Comparison of ENCODE assay signal across 4 fruit fly cellular contexts in the genomic region with DNA sequence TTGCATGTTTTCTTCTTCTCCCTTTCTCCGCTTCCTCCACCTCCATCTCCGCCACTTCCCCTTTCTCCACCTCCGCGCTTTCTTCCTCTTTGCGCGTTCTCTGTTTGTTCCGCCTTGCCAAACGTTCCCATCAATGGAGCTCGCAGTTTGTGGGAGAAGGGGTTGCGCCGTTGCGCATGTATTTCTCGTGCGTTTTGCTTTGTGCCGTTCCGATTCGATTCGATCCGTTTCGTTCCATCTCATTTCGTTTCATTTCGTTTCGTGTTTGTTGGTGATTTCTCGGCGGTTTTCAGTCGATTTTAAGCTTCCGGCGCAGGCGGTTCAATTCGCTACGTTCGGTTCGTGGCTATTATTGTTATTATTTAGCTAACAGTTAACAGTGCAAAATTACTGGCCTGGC.
TF ChIP-seq lines count a peak whose summit lies in the region.

No protein-coding gene starts in this region.

TF ChIP-seq in whole organism, adult, 20 proteins besides CTCF, POLR2A, EP300 and RAD21 (continued from another document):
- TF ChIP-seq CG33017 (tag; optimal IDR thresholded peaks at IDR 0.05; lab: Kevin White, UChicago): no peak
- no peak for TF ChIP-seq toe (GFP tag; optimal IDR thresholded peaks at IDR 0.05; lab: Kevin White, UChicago)

TF ChIP-seq in whole organism, embryonic, 481 proteins besides CTCF, POLR2A, EP300 and RAD21 (continued from another document and continues in another):
- TF ChIP-seq CG4854 (GFP tag; optimal IDR thresholded peaks at IDR 0.05; lab: Kevin White, UChicago): no peak
- no peak for TF ChIP-seq ham (GFP tag; IDR thresholded peaks at IDR 0.05; lab: Robert Waterston, UW)
- TF ChIP-seq maf-S (GFP tag; optimal IDR thresholded peaks at IDR 0.05; lab: Kevin White, UChicago): no peak
- TF ChIP-seq peb (GFP tag; IDR thresholded peaks at IDR 0.05; lab: Robert Waterston, UW): no peak
- TF ChIP-seq CG3995 (GFP tag; optimal IDR thresholded peaks at IDR 0.05; lab: Kevin White, UChicago): no peak
- peak; percentile 27; the same call in 1 of the 2 replicates for TF ChIP-seq Bgb (GFP tag; IDR thresholded peaks at IDR 0.05; lab: Robert Waterston, UW; ENCODE audit: partially characterized antibody)
- peak; percentile 40 for TF ChIP-seq CG30020 (tag; optimal IDR thresholded peaks at IDR 0.05; lab: Kevin White, UChicago)
- TF ChIP-seq tgo (GFP tag; IDR thresholded peaks at IDR 0.05; lab: Robert Waterston, UW): no peak
- no peak for TF ChIP-seq unpg (GFP tag; optimal IDR thresholded peaks at IDR 0.05; lab: Kevin White, UChicago)
- no peak for TF ChIP-seq CG31388 (GFP tag; optimal IDR thresholded peaks at IDR 0.05; lab: Kevin White, UChicago)
- no peak for TF ChIP-seq btn (GFP tag; optimal IDR thresholded peaks at IDR 0.05; lab: Kevin White, UChicago)
- TF ChIP-seq CG7745 (tag; optimal IDR thresholded peaks at IDR 0.05; lab: Kevin White, UChicago): no peak
- TF ChIP-seq CG11504 (tag; optimal IDR thresholded peaks at IDR 0.05; lab: Kevin White, UChicago): no peak
- no peak for TF ChIP-seq CG32772 (GFP tag; IDR thresholded peaks at IDR 0.05; lab: Robert Waterston, UW)
- TF ChIP-seq Dbx (GFP tag; IDR thresholded peaks at IDR 0.05; lab: Robert Waterston, UW): no peak
- TF ChIP-seq chn (GFP tag; optimal IDR thresholded peaks at IDR 0.05; lab: Kevin White, UChicago): no peak
- TF ChIP-seq amos (GFP tag; IDR thresholded peaks at IDR 0.05; lab: Robert Waterston, UW; ENCODE audit: partially characterized antibody): peak; percentile 16; the same call in 1 of the 2 replicates
- no peak for TF ChIP-seq Lhr (GFP tag; optimal IDR thresholded peaks at IDR 0.05; lab: Kevin White, UChicago)
- no peak for TF ChIP-seq Rx (GFP tag; IDR thresholded peaks at IDR 0.05; lab: Robert Waterston, UW)
- TF ChIP-seq Dp (GFP tag; optimal IDR thresholded peaks at IDR 0.05; lab: Kevin White, UChicago): no peak
- TF ChIP-seq Dek (tag; optimal IDR thresholded peaks at IDR 0.05; lab: Kevin White, UChicago): no peak
- peak; percentile 88; the same call in 2 of the 3 replicates for TF ChIP-seq CG2199 (GFP tag; IDR thresholded peaks at IDR 0.05; lab: Robert Waterston, UW)
- TF ChIP-seq CG15269 (tag; optimal IDR thresholded peaks at IDR 0.05; lab: Kevin White, UChicago): no peak
- TF ChIP-seq CG10147 (GFP tag; optimal IDR thresholded peaks at IDR 0.05; lab: Kevin White, UChicago): no peak
- TF ChIP-seq sd (tag; optimal IDR thresholded peaks at IDR 0.05; lab: Kevin White, UChicago): no peak
- peak; percentile 1 for TF ChIP-seq gcm (GFP tag; optimal IDR thresholded peaks at IDR 0.05; lab: Kevin White, UChicago)
- TF ChIP-seq CG18262 (tag; optimal IDR thresholded peaks at IDR 0.05; lab: Kevin White, UChicago): no peak
- no peak for TF ChIP-seq run (tag; optimal IDR thresholded peaks at IDR 0.05; lab: Kevin White, UChicago)
- peak; percentile 15 for TF ChIP-seq CG12071 (GFP tag; optimal IDR thresholded peaks at IDR 0.05; lab: Kevin White, UChicago)
- TF ChIP-seq CG13894 (tag; optimal IDR thresholded peaks at IDR 0.05; lab: Kevin White, UChicago): peak; percentile 8
- TF ChIP-seq CG8944 (GFP tag; optimal IDR thresholded peaks at IDR 0.05; lab: Kevin White, UChicago): no peak
- no peak for TF ChIP-seq MESR4 (GFP tag; optimal IDR thresholded peaks at IDR 0.05; lab: Kevin White, UChicago)
- no peak for TF ChIP-seq CG14050 (GFP tag; IDR thresholded peaks at IDR 0.05; lab: Robert Waterston, UW)
- TF ChIP-seq CG10979 (tag; optimal IDR thresholded peaks at IDR 0.05; lab: Kevin White, UChicago): no peak
- TF ChIP-seq cato (GFP tag; optimal IDR thresholded peaks at IDR 0.05; lab: Kevin White, UChicago; ENCODE audit: borderline replicate concordance): no peak
- no peak for TF ChIP-seq zf30C (GFP tag; optimal IDR thresholded peaks at IDR 0.05; lab: Kevin White, UChicago)
- TF ChIP-seq ewg (GFP tag; optimal IDR thresholded peaks at IDR 0.05; lab: Kevin White, UChicago): peak; percentile 54
- TF ChIP-seq Eip74EF (GFP tag; optimal IDR thresholded peaks at IDR 0.05; lab: Kevin White, UChicago): peak in 1 of 2 experiments; percentile 21
- TF ChIP-seq mld (GFP tag; IDR thresholded peaks at IDR 0.05; lab: Robert Waterston, UW; ENCODE audit: partially characterized antibody): no peak
- peak; percentile 58; the same call in 2 of the 3 replicates for TF ChIP-seq ci (GFP tag; IDR thresholded peaks at IDR 0.05; lab: Robert Waterston, UW)
- TF ChIP-seq CG1602 (GFP tag; optimal IDR thresholded peaks at IDR 0.05; lab: Kevin White, UChicago): no peak

TF ChIP-seq in whole organism, prepupa, 60 proteins besides CTCF, POLR2A, EP300 and RAD21 (continued from another document):
- no peak for TF ChIP-seq dac (GFP tag; optimal IDR thresholded peaks at IDR 0.05; lab: Kevin White, UChicago)
- no peak for TF ChIP-seq CG8319 (GFP tag; optimal IDR thresholded peaks at IDR 0.05; lab: Kevin White, UChicago)
- no peak for TF ChIP-seq topi (GFP tag; optimal IDR thresholded peaks at IDR 0.05; lab: Kevin White, UChicago)
- no peak for TF ChIP-seq Hr39 (GFP tag; optimal IDR thresholded peaks at IDR 0.05; lab: Kevin White, UChicago)
- no peak for TF ChIP-seq svp (GFP tag; lab: Kevin White, UChicago)
- peak; percentile 74 for TF ChIP-seq Eip78C (GFP tag; lab: Kevin White, UChicago)
- no peak for TF ChIP-seq CG1621 (tag; optimal IDR thresholded peaks at IDR 0.05; lab: Kevin White, UChicago)
- TF ChIP-seq acj6 (GFP tag; optimal IDR thresholded peaks at IDR 0.05; lab: Kevin White, UChicago): no peak
- no peak for TF ChIP-seq CG3032 (tag; optimal IDR thresholded peaks at IDR 0.05; lab: Kevin White, UChicago)
- TF ChIP-seq net (GFP tag; optimal IDR thresholded peaks at IDR 0.05; lab: Kevin White, UChicago): peak; percentile 4
- TF ChIP-seq Sox14 (GFP tag; optimal IDR thresholded peaks at IDR 0.05; lab: Kevin White, UChicago): peak; percentile 44
- no peak for TF ChIP-seq Eip93F (GFP tag; optimal IDR thresholded peaks at IDR 0.05; lab: Kevin White, UChicago)
- no peak for TF ChIP-seq Smox (GFP tag; optimal IDR thresholded peaks at IDR 0.05; lab: Kevin White, UChicago)
- peak; percentile 35 for TF ChIP-seq Lpt (GFP tag; optimal IDR thresholded peaks at IDR 0.05; lab: Kevin White, UChicago)
- TF ChIP-seq CG32006 (GFP tag; optimal IDR thresholded peaks at IDR 0.05; lab: Kevin White, UChicago): no peak
- TF ChIP-seq vri (GFP tag; optimal IDR thresholded peaks at IDR 0.05; lab: Kevin White, UChicago): peak; percentile 3
- TF ChIP-seq dsx (GFP tag; optimal IDR thresholded peaks at IDR 0.05; lab: Kevin White, UChicago; ENCODE audit: poor library complexity, severe bottlenecking): peak; percentile 10
- peak; percentile 1 for TF ChIP-seq CG9139 (GFP tag; optimal IDR thresholded peaks at IDR 0.05; lab: Kevin White, UChicago)
- TF ChIP-seq CG16779 (tag; optimal IDR thresholded peaks at IDR 0.05; lab: Kevin White, UChicago): no peak
- peak; percentile 24 for TF ChIP-seq CG3919 (GFP tag; optimal IDR thresholded peaks at IDR 0.05; lab: Kevin White, UChicago)
- TF ChIP-seq CG11762 (GFP tag; optimal IDR thresholded peaks at IDR 0.05; lab: Kevin White, UChicago; ENCODE audit: insufficient read depth): no peak
- no peak for TF ChIP-seq CG8119 (GFP tag; IDR thresholded peaks at IDR 0.05; lab: Robert Waterston, UW)
- TF ChIP-seq CG11902 (GFP tag; optimal IDR thresholded peaks at IDR 0.05; lab: Kevin White, UChicago): no peak
- TF ChIP-seq fd59A (GFP tag; optimal IDR thresholded peaks at IDR 0.05; lab: Kevin White, UChicago): no peak
- no peak for TF ChIP-seq achi (GFP tag; optimal IDR thresholded peaks at IDR 0.05; lab: Kevin White, UChicago)
- TF ChIP-seq OdsH (GFP tag; optimal IDR thresholded peaks at IDR 0.05; lab: Kevin White, UChicago): no peak
- no peak for TF ChIP-seq salr (GFP tag; optimal IDR thresholded peaks at IDR 0.05; lab: Kevin White, UChicago)
- no peak for TF ChIP-seq CG8632 (GFP tag; optimal IDR thresholded peaks at IDR 0.05; lab: Kevin White, UChicago)
- TF ChIP-seq Blimp-1 (GFP tag; optimal IDR thresholded peaks at IDR 0.05; lab: Kevin White, UChicago): no peak
- TF ChIP-seq CG11294 (GFP tag; IDR thresholded peaks at IDR 0.05; lab: Robert Waterston, UW): no peak
- TF ChIP-seq Sox102F (GFP tag; optimal IDR thresholded peaks at IDR 0.05; lab: Kevin White, UChicago): no peak
- no peak for TF ChIP-seq CG7368 (GFP tag; optimal IDR thresholded peaks at IDR 0.05; lab: Kevin White, UChicago)
- no peak for TF ChIP-seq cyc (GFP tag; optimal IDR thresholded peaks at IDR 0.05; lab: Kevin White, UChicago)
- peak; percentile 61 for TF ChIP-seq CG6854 (GFP tag; optimal IDR thresholded peaks at IDR 0.05; lab: Kevin White, UChicago)
- no peak for TF ChIP-seq CG6276 (GFP tag; optimal IDR thresholded peaks at IDR 0.05; lab: Kevin White, UChicago)
- no peak for TF ChIP-seq pdm3 (GFP tag; optimal IDR thresholded peaks at IDR 0.05; lab: Kevin White, UChicago)
- TF ChIP-seq CG10631 (GFP tag; optimal IDR thresholded peaks at IDR 0.05; lab: Kevin White, UChicago): no peak
- TF ChIP-seq Ets21C (GFP tag; optimal IDR thresholded peaks at IDR 0.05; lab: Kevin White, UChicago): no peak
- no peak for TF ChIP-seq CG4318 (GFP tag; optimal IDR thresholded peaks at IDR 0.05; lab: Kevin White, UChicago)
- TF ChIP-seq Met (GFP tag; optimal IDR thresholded peaks at IDR 0.05; lab: Kevin White, UChicago): no peak
- TF ChIP-seq fd85E (GFP tag; optimal IDR thresholded peaks at IDR 0.05; lab: Kevin White, UChicago): no peak

TF ChIP-seq in whole organism, pupa, 21 proteins besides CTCF, POLR2A, EP300 and RAD21 (continued from another document):
- TF ChIP-seq CG4496 (GFP tag; IDR thresholded peaks at IDR 0.05; lab: Robert Waterston, UW): peak; percentile 16; the same call in 1 of the 3 replicates
TF ChIP-seq in whole organism, pupa: peak in this region for 9.
